Worm (Caenorhabditis elegans) whole organism, late embryonic: ENCODE data around the gene grl-30.

Experiments
- C08G9.2 ChIP-seq: sonication (generic microtip); optimal IDR thresholded peaks from 2 replicates; lab custom pipeline; 2016; ENCODE audit warnings: mild to moderate bottlenecking, missing genetic modification characterization, moderate library complexity, missing compliant biosample characterization
- F13H6.1 ChIP-seq: sonication (generic microtip); optimal IDR thresholded peaks from 2 replicates; lab custom pipeline; 2016; ENCODE audit warnings: missing genetic modification characterization, missing compliant biosample characterization
- K09A11.1 ChIP-seq: sonication (generic microtip); optimal IDR thresholded peaks from 2 replicates; lab custom pipeline; 2017; ENCODE audit warnings: antibody characterized with exemption, mild to moderate bottlenecking, missing genetic modification characterization, missing compliant biosample characterization; ENCODE audit not compliant: insufficient read depth
- T23F11.4 ChIP-seq: fragments of 200-800 bp; sonication (Bioruptor generic); optimal IDR thresholded peaks from 2 replicates; lab custom pipeline; 2018; ENCODE audit warnings: mild to moderate bottlenecking, missing genetic modification characterization, missing compliant biosample characterization
- Y22D7AL.16 ChIP-seq: sonication (generic microtip); optimal IDR thresholded peaks from 2 replicates; lab custom pipeline; 2016; ENCODE audit warnings: missing genetic modification characterization, missing compliant biosample characterization
- ahr-1 ChIP-seq: sonication (generic microtip); optimal IDR thresholded peaks from 2 replicates; lab custom pipeline; 2016; ENCODE audit warnings: missing genetic modification characterization, missing compliant biosample characterization
- ceh-14 ChIP-seq: sonication (generic microtip); optimal IDR thresholded peaks from 2 replicates; lab custom pipeline; 2016; ENCODE audit warnings: missing genotype, missing genetic modification characterization, missing compliant biosample characterization
- ceh-18 ChIP-seq: sonication (generic microtip); optimal IDR thresholded peaks from 2 replicates; lab custom pipeline; 2016; ENCODE audit warnings: missing genetic modification characterization, missing compliant biosample characterization
- ceh-19 ChIP-seq: fragments of 200-800 bp; sonication (Bioruptor generic); optimal IDR thresholded peaks from 2 replicates; lab custom pipeline; 2018; ENCODE audit warnings: mild to moderate bottlenecking, missing genetic modification characterization, missing compliant biosample characterization
- ceh-2 ChIP-seq: sonication (generic microtip); optimal IDR thresholded peaks from 2 replicates; lab custom pipeline; 2016; ENCODE audit warnings: missing genotype, missing genetic modification characterization, missing compliant biosample characterization
- ceh-22 ChIP-seq: sonication (generic microtip); optimal IDR thresholded peaks from 2 replicates; lab custom pipeline; 2017; ENCODE audit warnings: missing biosample characterization, missing genetic modification characterization
- ceh-24 ChIP-seq: sonication (generic microtip); optimal IDR thresholded peaks from 2 replicates; lab custom pipeline; 2016; ENCODE audit warnings: mild to moderate bottlenecking, missing genetic modification characterization, missing compliant biosample characterization
- ceh-31 ChIP-seq: sonication (generic microtip); optimal IDR thresholded peaks from 2 replicates; lab custom pipeline; 2016; ENCODE audit warnings: missing genetic modification characterization, missing compliant biosample characterization
- ceh-34 ChIP-seq: sonication (generic microtip); optimal IDR thresholded peaks from 2 replicates; lab custom pipeline; 2016; ENCODE audit warnings: mild to moderate bottlenecking, missing genetic modification characterization, missing compliant biosample characterization
- ceh-45 ChIP-seq: fragments of 200-800 bp; sonication (Bioruptor generic); IDR thresholded peaks from 2 replicates; pipeline ENCODE4 v1.3.6; 2022; ENCODE audit warnings: missing genetic modification reagents, missing genetic modification characterization, missing compliant biosample characterization
- ceh-48 ChIP-seq: sonication (generic microtip); optimal IDR thresholded peaks from 2 replicates; lab custom pipeline; 2016; ENCODE audit warnings: missing genetic modification characterization, inconsistent platforms, missing compliant biosample characterization
- ceh-9 ChIP-seq: sonication (generic microtip); optimal IDR thresholded peaks from 2 replicates; lab custom pipeline; 2016; ENCODE audit warnings: mild to moderate bottlenecking, missing genetic modification characterization, inconsistent platforms, missing compliant biosample characterization
- dmd-4 ChIP-seq: sonication (generic microtip); optimal IDR thresholded peaks from 2 replicates; lab custom pipeline; 2016; ENCODE audit warnings: borderline replicate concordance, missing genetic modification characterization, missing compliant biosample characterization
- elt-4 ChIP-seq: sonication (generic microtip); optimal IDR thresholded peaks from 2 replicates; lab custom pipeline; 2016; ENCODE audit warnings: missing genetic modification characterization, missing compliant biosample characterization
- ets-4 ChIP-seq: sonication (generic microtip); optimal IDR thresholded peaks from 2 replicates; lab custom pipeline; 2016; ENCODE audit warnings: missing genetic modification characterization, missing compliant biosample characterization
- eyg-1 ChIP-seq: sonication (generic microtip); optimal IDR thresholded peaks from 2 replicates; lab custom pipeline; 2016; ENCODE audit warnings: missing genotype, missing genetic modification characterization, missing compliant biosample characterization
- fax-1 ChIP-seq: sonication (generic microtip); optimal IDR thresholded peaks from 2 replicates; lab custom pipeline; 2016; ENCODE audit warnings: missing genotype, missing genetic modification characterization, missing compliant biosample characterization
- fkh-10 ChIP-seq: fragments of 150-350 bp; optimal IDR thresholded peaks from 2 replicates; lab custom pipeline; 2014; ENCODE audit warnings: missing biosample characterization, missing genetic modification reagents, missing genetic modification characterization
- gmeb-2 ChIP-seq: sonication (generic microtip); optimal IDR thresholded peaks from 2 replicates; lab custom pipeline; 2016; ENCODE audit warnings: missing genetic modification characterization, inconsistent platforms, missing compliant biosample characterization
- hlh-13 ChIP-seq: fragments of 200-800 bp; sonication (Bioruptor generic); optimal IDR thresholded peaks from 2 replicates; lab custom pipeline; 2018; ENCODE audit warnings: mild to moderate bottlenecking, missing genetic modification characterization, missing compliant biosample characterization
- hlh-6 ChIP-seq: sonication (generic microtip); optimal IDR thresholded peaks from 2 replicates; lab custom pipeline; 2016; ENCODE audit warnings: missing genotype, missing genetic modification characterization, missing compliant biosample characterization
- lim-6 ChIP-seq: sonication (generic microtip); optimal IDR thresholded peaks from 2 replicates; lab custom pipeline; 2016; ENCODE audit warnings: missing genetic modification characterization, missing compliant biosample characterization
- madf-2 ChIP-seq: sonication (generic microtip); optimal IDR thresholded peaks from 2 replicates; lab custom pipeline; 2017; ENCODE audit warnings: missing genetic modification characterization, missing compliant biosample characterization
- mec-3 ChIP-seq: sonication (generic microtip); optimal IDR thresholded peaks from 2 replicates; lab custom pipeline; 2016; ENCODE audit warnings: borderline replicate concordance, missing genetic modification characterization, missing compliant biosample characterization
- nhr-11 ChIP-seq: fragments of 150-350 bp; optimal IDR thresholded peaks from 2 replicates; lab custom pipeline; 2014; ENCODE audit warnings: missing biosample characterization, missing genetic modification characterization
- npax-4 ChIP-seq: sonication (generic microtip); optimal IDR thresholded peaks from 2 replicates; lab custom pipeline; 2016; ENCODE audit warnings: missing genetic modification characterization, missing compliant biosample characterization
- odd-2 ChIP-seq: sonication (generic microtip); optimal IDR thresholded peaks from 2 replicates; lab custom pipeline; 2017; ENCODE audit warnings: antibody characterized with exemption, mild to moderate bottlenecking, missing genetic modification characterization, missing compliant biosample characterization
- pax-1 ChIP-seq: fragments of 150-350 bp; optimal IDR thresholded peaks from 2 replicates; lab custom pipeline; 2014; ENCODE audit warnings: missing biosample characterization, missing genetic modification characterization
- pha-4 ChIP-seq: fragments of 150-350 bp; optimal IDR thresholded peaks from 2 replicates; lab custom pipeline; 2018; ENCODE audit warnings: missing biosample characterization, missing genetic modification reagents, missing genetic modification characterization
- pqm-1 ChIP-seq: sonication (generic microtip); optimal IDR thresholded peaks from 2 replicates; lab custom pipeline; 2016; ENCODE audit warnings: missing genetic modification characterization, missing compliant biosample characterization
- rnt-1 ChIP-seq: sonication (generic microtip); optimal IDR thresholded peaks from 2 replicates; lab custom pipeline; 2016; ENCODE audit warnings: missing genetic modification characterization, missing compliant biosample characterization
- sdc-2 ChIP-seq: sonication (generic microtip); optimal IDR thresholded peaks from 2 replicates; lab custom pipeline; 2016; ENCODE audit warnings: missing genotype, missing genetic modification characterization, missing compliant biosample characterization
- tbx-2 ChIP-seq: sonication (generic microtip); optimal IDR thresholded peaks from 2 replicates; lab custom pipeline; 2016; ENCODE audit warnings: missing genetic modification characterization, missing compliant biosample characterization
- tbx-7 ChIP-seq: sonication (generic microtip); optimal IDR thresholded peaks from 2 replicates; lab custom pipeline; 2016; ENCODE audit warnings: missing genotype, missing genetic modification characterization, missing compliant biosample characterization
- unc-42 ChIP-seq: sonication (generic microtip); optimal IDR thresholded peaks from 2 replicates; lab custom pipeline; 2016; ENCODE audit warnings: missing genotype, missing genetic modification characterization, missing compliant biosample characterization
- unc-55 ChIP-seq: sonication (generic microtip); optimal IDR thresholded peaks from 2 replicates; lab custom pipeline; 2017; ENCODE audit warnings: missing biosample characterization, missing genetic modification reagents, missing genetic modification characterization
- unc-86 ChIP-seq: sonication (generic microtip); optimal IDR thresholded peaks from 2 replicates; lab custom pipeline; 2016; ENCODE audit warnings: missing genetic modification characterization, missing compliant biosample characterization
- ztf-16 ChIP-seq: sonication (generic microtip); optimal IDR thresholded peaks from 2 replicates; lab custom pipeline; 2017; ENCODE audit warnings: missing genetic modification characterization, missing compliant biosample characterization

The grl-30 gene

ce11 chrV:3587633-3588032 is 31.5 kb downstream of the grl-30 start (continued):
- TF ChIP-seq ceh-18, result peak; percentile 19
- TF ChIP-seq ceh-22 (tag; lab: Kevin White, UChicago), result no peak
- TF ChIP-seq sdc-2, result peak; percentile 19
- TF ChIP-seq pha-4 (tag; lab: Kevin White, UChicago), result no peak
- TF ChIP-seq dmd-4 (tag; lab: Kevin White, UChicago), result peak; percentile 45
- no peak for TF ChIP-seq Y22D7AL.16 (tag; lab: Kevin White, UChicago)
- no peak for TF ChIP-seq pax-1 (tag; lab: Kevin White, UChicago)
- no peak for TF ChIP-seq hlh-13 (GFP tag; lab: Kevin White, UChicago)
- no peak for TF ChIP-seq lim-6 (tag; lab: Kevin White, UChicago)
- no peak for TF ChIP-seq ahr-1 (tag; lab: Kevin White, UChicago)
- no peak for TF ChIP-seq ceh-9 (tag; lab: Kevin White, UChicago)
- peak; percentile 9 for TF ChIP-seq ceh-14 (tag; lab: Kevin White, UChicago)
- no peak for TF ChIP-seq ceh-45
- TF ChIP-seq unc-86 (tag; lab: Kevin White, UChicago), result peak; percentile 11
- peak; percentile 66 for TF ChIP-seq odd-2 (tag; lab: Kevin White, UChicago)
- TF ChIP-seq ceh-48 (tag; lab: Kevin White, UChicago), result peak; percentile 34
- no peak for TF ChIP-seq eyg-1 (tag; lab: Kevin White, UChicago)
- peak; percentile 13 for TF ChIP-seq mec-3 (tag; lab: Kevin White, UChicago)
- peak; percentile 49 for TF ChIP-seq ceh-19
- no peak for TF ChIP-seq unc-42 (tag; lab: Kevin White, UChicago)
- no peak for TF ChIP-seq elt-4 (tag; lab: Kevin White, UChicago)
- TF ChIP-seq ceh-31 (tag; lab: Kevin White, UChicago), result peak; percentile 62
- no peak for TF ChIP-seq nhr-11 (tag; lab: Kevin White, UChicago)
- TF ChIP-seq hlh-6 (tag; lab: Kevin White, UChicago), result no peak
- peak; percentile 39 for TF ChIP-seq ceh-2 (tag; lab: Kevin White, UChicago)
- no peak for TF ChIP-seq fkh-10
- TF ChIP-seq pqm-1 (tag; lab: Kevin White, UChicago), result no peak
- peak; percentile 74 for TF ChIP-seq ceh-34 (tag; lab: Kevin White, UChicago)
- TF ChIP-seq ets-4 (tag; lab: Kevin White, UChicago), result no peak
- TF ChIP-seq unc-55 (GFP tag; lab: Kevin White, UChicago), result no peak
- peak; percentile 74 for TF ChIP-seq tbx-2 (tag; lab: Kevin White, UChicago)
- TF ChIP-seq F13H6.1 (tag; lab: Kevin White, UChicago), result peak; percentile 46
- TF ChIP-seq, all 69 proteins: peak for 36

ce11 chrV:3588223-3588622 is 32.1 kb downstream of the grl-30 start:
- TF ChIP-seq gmeb-2 (tag; lab: Kevin White, UChicago), result no peak
- TF ChIP-seq ceh-2 (tag; lab: Kevin White, UChicago), result no peak
- no peak for TF ChIP-seq ztf-16 (tag; lab: Kevin White, UChicago)
- no peak for TF ChIP-seq rnt-1 (tag; lab: Kevin White, UChicago)
- no peak for TF ChIP-seq ets-4 (tag; lab: Kevin White, UChicago)
- TF ChIP-seq F13H6.1 (tag; lab: Kevin White, UChicago), result no peak
- TF ChIP-seq pax-1 (tag; lab: Kevin White, UChicago), result no peak
- TF ChIP-seq pha-4 (tag; lab: Kevin White, UChicago), result no peak
- no peak for TF ChIP-seq K09A11.1 (tag; lab: Kevin White, UChicago)
- TF ChIP-seq tbx-7 (tag; lab: Kevin White, UChicago), result no peak
- no peak for TF ChIP-seq nhr-11 (tag; lab: Kevin White, UChicago)
- TF ChIP-seq ceh-14 (tag; lab: Kevin White, UChicago), result no peak
- no peak for TF ChIP-seq T23F11.4 (GFP tag; lab: Kevin White, UChicago)
- no peak for TF ChIP-seq madf-2
- TF ChIP-seq fax-1 (tag; lab: Kevin White, UChicago), result no peak
- TF ChIP-seq ceh-24 (tag; lab: Kevin White, UChicago), result no peak
- TF ChIP-seq npax-4 (tag; lab: Kevin White, UChicago), result no peak
- TF ChIP-seq ceh-19, result no peak
- TF ChIP-seq tbx-2 (tag; lab: Kevin White, UChicago), result no peak
- TF ChIP-seq C08G9.2 (tag; lab: Kevin White, UChicago), result no peak
